Fruit fly (Drosophila melanogaster) whole organism, embryonic: ENCODE results near the gene mRpS18B.
A peak's percentile ranks its signal among the peaks of the same experiment; 100 is the strongest.

Experiments
- ATbp ChIP-seq: fragments of 200-800 bp; sonication (Bioruptor generic); optimal IDR thresholded peaks from 2 replicates; lab custom pipeline; 2017; ENCODE audit warnings: missing biosample characterization, mild to moderate bottlenecking, missing genetic modification characterization, missing genetic modification reagents
- B-H1 ChIP-seq: fragments of 200-800 bp; sonication (Bioruptor generic); IDR thresholded peaks from 3 replicates; pipeline ENCODE4 v1.3.6; 2022; ENCODE audit warnings: missing biosample characterization, missing genetic modification characterization
- Blimp-1 ChIP-seq: fragments of 200-800 bp; sonication (Bioruptor generic); optimal IDR thresholded peaks from 3 replicates; lab custom pipeline; 2018; ENCODE audit warnings: missing biosample characterization, missing genetic modification characterization, mild to moderate bottlenecking, moderate library complexity, missing genetic modification reagents
- CG1024 ChIP-seq: fragments of 200-800 bp; sonication (Bioruptor generic); IDR thresholded peaks from 2 replicates; pipeline ENCODE4 v1.3.6; 2022; ENCODE audit warnings: missing biosample characterization, missing genetic modification characterization
- CG10543 ChIP-seq: fragments of 200-800 bp; sonication (Bioruptor generic); optimal IDR thresholded peaks from 3 replicates; lab custom pipeline; 2017; ENCODE audit warnings: missing biosample characterization, mild to moderate bottlenecking, missing genetic modification characterization, moderate library complexity
- CG10654 ChIP-seq: fragments of 200-800 bp; sonication (Bioruptor generic); optimal IDR thresholded peaks from 2 replicates; lab custom pipeline; 2016; ENCODE audit warnings: missing biosample characterization, missing genetic modification characterization
- CG13296 ChIP-seq: fragments of 200-800 bp; sonication (Bioruptor generic); optimal IDR thresholded peaks from 3 replicates; lab custom pipeline; 2018; ENCODE audit warnings: missing biosample characterization, mild to moderate bottlenecking, missing genetic modification characterization
- CG15011 ChIP-seq: fragments of 200-800 bp; sonication (Bioruptor generic); optimal IDR thresholded peaks from 3 replicates; lab custom pipeline; 2018; ENCODE audit warnings: missing biosample characterization, mild to moderate bottlenecking, missing genetic modification characterization
- CG15601 ChIP-seq: fragments of 200-800 bp; sonication (Bioruptor generic); optimal IDR thresholded peaks from 3 replicates; lab custom pipeline; 2019; ENCODE audit warnings: missing biosample characterization, mild to moderate bottlenecking, missing genetic modification characterization, moderate library complexity
- CG1603 ChIP-seq: fragments of 200-800 bp; sonication (Bioruptor generic); optimal IDR thresholded peaks from 2 replicates; lab custom pipeline; 2019; ENCODE audit warnings: missing biosample characterization, mild to moderate bottlenecking, missing genetic modification characterization, moderate library complexity
- CG18599 ChIP-seq: fragments of 200-800 bp; sonication (Bioruptor generic); optimal IDR thresholded peaks from 3 replicates; lab custom pipeline; 2017; ENCODE audit warnings: missing biosample characterization, missing genetic modification characterization, mild to moderate bottlenecking, moderate library complexity, missing genetic modification reagents
- CG2875 ChIP-seq: fragments of 200-800 bp; sonication (Bioruptor generic); optimal IDR thresholded peaks from 2 replicates; lab custom pipeline; 2017; ENCODE audit warnings: missing biosample characterization, mild to moderate bottlenecking, missing genetic modification characterization, missing genetic modification reagents
- CG31388 ChIP-seq: fragments of 200-800 bp; sonication (Bioruptor generic); optimal IDR thresholded peaks from 2 replicates; lab custom pipeline; 2016; ENCODE audit warnings: missing biosample characterization, missing genetic modification characterization
- CG3281 ChIP-seq: fragments of 200-800 bp; sonication (Bioruptor generic); optimal IDR thresholded peaks from 3 replicates; lab custom pipeline; 2017; ENCODE audit warnings: missing biosample characterization, mild to moderate bottlenecking, missing genetic modification characterization
- CG4328 ChIP-seq: fragments of 200-800 bp; sonication (Bioruptor generic); optimal IDR thresholded peaks from 3 replicates; lab custom pipeline; 2017; ENCODE audit warnings: missing biosample characterization, missing genetic modification reagents, missing genetic modification characterization
- CG4360 ChIP-seq: fragments of 200-800 bp; sonication (Bioruptor generic); IDR thresholded peaks from 2 replicates; pipeline ENCODE4 v1.3.6; 2022; ENCODE audit warnings: missing biosample characterization, missing genetic modification characterization
- CG4730 ChIP-seq: fragments of 200-800 bp; sonication (Bioruptor generic); IDR thresholded peaks from 2 replicates; pipeline ENCODE4 v1.3.6; 2022; ENCODE audit warnings: missing biosample characterization, missing genetic modification characterization
- Dbx ChIP-seq: fragments of 200-800 bp; sonication (Bioruptor generic); IDR thresholded peaks from 3 replicates; pipeline ENCODE4 v1.3.6; 2022; ENCODE audit warnings: missing biosample characterization, missing genetic modification characterization
- Dfd ChIP-seq, 2 experiments: fragments of >200 bp; optimal IDR thresholded peaks; 2 replicates each; lab custom pipeline; 2017; ENCODE audit warnings: missing biosample characterization in 2 of 2, missing genetic modification characterization in 2 of 2
- Dref ChIP-seq: fragments of 200-800 bp; sonication (Bioruptor generic); IDR thresholded peaks from 2 replicates; pipeline ENCODE4 v1.3.6; 2022; ENCODE audit warnings: missing biosample characterization, missing genetic modification characterization
- E2f2 ChIP-seq: fragments of 200-800 bp; sonication (Bioruptor generic); IDR thresholded peaks from 2 replicates; pipeline ENCODE4 v1.3.6; 2022; ENCODE audit warnings: missing biosample characterization, missing genetic modification characterization
- GATAe ChIP-seq: fragments of 200-800 bp; sonication (Bioruptor generic); conservative IDR thresholded peaks from 2 replicates; pipeline ENCODE4 v1.3.6; 2022; ENCODE audit warnings: missing biosample characterization, missing genetic modification characterization
- Gsc ChIP-seq: fragments of 200-800 bp; sonication (Bioruptor generic); IDR thresholded peaks from 2 replicates; pipeline ENCODE4 v1.3.6; 2022; ENCODE audit warnings: missing biosample characterization, missing genetic modification characterization
- Hmr ChIP-seq: fragments of 200-800 bp; sonication (Bioruptor generic); optimal IDR thresholded peaks from 3 replicates; lab custom pipeline; 2017; ENCODE audit warnings: mild to moderate bottlenecking, missing biosample characterization, missing genetic modification reagents, missing genetic modification characterization
- MESR4 ChIP-seq: fragments of 200-800 bp; sonication (Bioruptor generic); optimal IDR thresholded peaks from 2 replicates; lab custom pipeline; 2018; ENCODE audit warnings: missing biosample characterization, mild to moderate bottlenecking, missing genetic modification characterization, moderate library complexity
- Mad ChIP-seq: fragments of 200-800 bp; sonication (Bioruptor generic); optimal IDR thresholded peaks from 2 replicates; lab custom pipeline; 2016; ENCODE audit warnings: missing biosample characterization, missing genetic modification characterization
- Med ChIP-seq: fragments of 200-800 bp; sonication (Bioruptor generic); peaks from one replicate; lab custom pipeline; 2016; ENCODE audit warnings: missing biosample characterization, missing genetic modification characterization, mild to moderate bottlenecking, inconsistent platforms, moderate library complexity
- Nf-YC ChIP-seq: fragments of 200-800 bp; optimal IDR thresholded peaks from 3 replicates; lab custom pipeline; 2019; ENCODE audit warnings: missing biosample characterization, mild to moderate bottlenecking, missing genetic modification characterization, moderate library complexity
- Usf ChIP-seq: fragments of 200-800 bp; sonication (Bioruptor generic); optimal IDR thresholded peaks from 2 replicates; lab custom pipeline; 2017; ENCODE audit warnings: missing genotype, missing biosample characterization, missing genetic modification characterization
- YL-1 ChIP-seq: fragments of 200-800 bp; sonication (Bioruptor generic); optimal IDR thresholded peaks from 3 replicates; lab custom pipeline; 2017; ENCODE audit warnings: missing biosample characterization, mild to moderate bottlenecking, missing genetic modification characterization
- al ChIP-seq: fragments of 200-800 bp; sonication (Bioruptor generic); IDR thresholded peaks from 2 replicates; pipeline ENCODE4 v1.3.6; 2022; ENCODE audit warnings: missing biosample characterization, missing genetic modification characterization
- az2 ChIP-seq: fragments of 200-800 bp; sonication (Bioruptor generic); optimal IDR thresholded peaks from 3 replicates; lab custom pipeline; 2016; ENCODE audit warnings: missing biosample characterization, missing genetic modification characterization
- bbx ChIP-seq: fragments of 200-800 bp; sonication (Bioruptor generic); IDR thresholded peaks from 2 replicates; pipeline ENCODE4 v1.3.6; 2022; ENCODE audit warnings: missing biosample characterization, missing genetic modification characterization; ENCODE audit not compliant: partially characterized antibody
- btn ChIP-seq: fragments of 200-800 bp; sonication (Bioruptor generic); optimal IDR thresholded peaks from 2 replicates; lab custom pipeline; 2016; ENCODE audit warnings: missing biosample characterization, missing genetic modification characterization
- cad ChIP-seq: fragments of >200 bp; optimal IDR thresholded peaks from 2 replicates; lab custom pipeline; 2017; ENCODE audit warnings: missing biosample characterization, missing genetic modification characterization
- cas ChIP-seq: fragments of 200-800 bp; sonication (Bioruptor generic); IDR thresholded peaks from 2 replicates; pipeline ENCODE4 v1.3.6; 2022; ENCODE audit warnings: missing biosample characterization, missing genetic modification characterization
- chif ChIP-seq, 2 experiments: fragments of 200-800 bp; sonication (Bioruptor generic); optimal IDR thresholded peaks; 3 replicates each; lab custom pipeline; 2016; ENCODE audit warnings: missing biosample characterization in 2 of 2, missing genetic modification characterization in 2 of 2
- gfzf ChIP-seq: fragments of 200-800 bp; sonication (Bioruptor generic); optimal IDR thresholded peaks from 2 replicates; lab custom pipeline; 2016; ENCODE audit warnings: missing biosample characterization, mild to moderate bottlenecking, missing genetic modification characterization, moderate library complexity
- grn ChIP-seq: fragments of 200-800 bp; sonication (Bioruptor generic); optimal IDR thresholded peaks from 3 replicates; lab custom pipeline; 2017; ENCODE audit warnings: missing biosample characterization, missing genetic modification characterization
- hbn ChIP-seq: fragments of 200-800 bp; sonication (Bioruptor generic); IDR thresholded peaks from 2 replicates; pipeline ENCODE4 v1.3.6; 2022; ENCODE audit warnings: missing biosample characterization, missing genetic modification characterization; ENCODE audit not compliant: partially characterized antibody
- hth ChIP-seq: fragments of >200 bp; optimal IDR thresholded peaks from 2 replicates; lab custom pipeline; 2017; ENCODE audit warnings: inconsistent platforms
- lab ChIP-seq: fragments of 200-800 bp; sonication (Bioruptor generic); optimal IDR thresholded peaks from 3 replicates; lab custom pipeline; 2017; ENCODE audit warnings: missing biosample characterization, missing genetic modification characterization, mild to moderate bottlenecking, moderate library complexity, missing genetic modification reagents
- lov ChIP-seq, 2 experiments: fragments of 200-800 bp in 1 of 2; fragments of >200 bp in 1 of 2; sonication (Bioruptor generic) in 1 of 2; IDR thresholded peaks in 1 of 2; optimal IDR thresholded peaks in 1 of 2; 2 replicates in 1 of 2; 3 replicates in 1 of 2; pipeline versions ENCODE4 v1.3.6 to Lab custom; 2017 to 2022; ENCODE audit warnings: missing biosample characterization in 1 of 2, missing genetic modification characterization in 1 of 2
- nom ChIP-seq: fragments of 200-800 bp; sonication (Bioruptor generic); optimal IDR thresholded peaks from 2 replicates; lab custom pipeline; 2017; ENCODE audit warnings: missing biosample characterization, missing genetic modification characterization, mild to moderate bottlenecking, moderate library complexity, missing genetic modification reagents
- odd ChIP-seq: fragments of 200-800 bp; sonication (Bioruptor generic); optimal IDR thresholded peaks from 2 replicates; lab custom pipeline; 2017; ENCODE audit warnings: missing biosample characterization, mild to moderate bottlenecking, missing genetic modification characterization
- org-1 ChIP-seq: fragments of 200-800 bp; sonication (Bioruptor generic); optimal IDR thresholded peaks from 2 replicates; lab custom pipeline; 2017; ENCODE audit warnings: missing biosample characterization, missing genetic modification characterization
- scrt ChIP-seq: fragments of 200-800 bp; sonication (Bioruptor generic); optimal IDR thresholded peaks from 2 replicates; lab custom pipeline; 2018; ENCODE audit warnings: missing biosample characterization, mild to moderate bottlenecking, missing genetic modification characterization, moderate library complexity
- sens-2 ChIP-seq: fragments of 200-800 bp; sonication (Bioruptor generic); IDR thresholded peaks from 2 replicates; pipeline ENCODE4 v1.3.6; 2022; ENCODE audit warnings: missing biosample characterization, missing genetic modification characterization

The mRpS18B gene

dm6 chr2L:20077423-20078401 lies 19.3 kb downstream of the mRpS18B start (continued):
- TF ChIP-seq gfzf (GFP tag; lab: Kevin White, UChicago), result no peak
- no peak for TF ChIP-seq YL-1 (GFP tag; lab: Kevin White, UChicago)
- peak; percentile 16 for TF ChIP-seq Hmr (GFP tag; lab: Kevin White, UChicago)
- no peak for TF ChIP-seq az2 (GFP tag; lab: Kevin White, UChicago)
- TF ChIP-seq CG2875 (GFP tag; lab: Kevin White, UChicago), result no peak
- peak; percentile 50 for TF ChIP-seq CG13296 (GFP tag; lab: Kevin White, UChicago)
- TF ChIP-seq CG1603 (tag; lab: Kevin White, UChicago), result no peak
- no peak for TF ChIP-seq al (GFP tag; lab: Robert Waterston, UW)
- TF ChIP-seq hbn (GFP tag; lab: Robert Waterston, UW), result no peak
- TF ChIP-seq Blimp-1 (GFP tag; lab: Kevin White, UChicago), result no peak
- TF ChIP-seq cad (GFP tag; lab: Kevin White, UChicago), result no peak
- no peak for TF ChIP-seq lov (optimal IDR thresholded peaks at IDR 0.05; lab: Kevin White, UChicago)
- no peak for TF ChIP-seq lov (GFP tag; IDR thresholded peaks at IDR 0.05; lab: Robert Waterston, UW)
- peak; percentile 4 for TF ChIP-seq ATbp
- peak; percentile 65 for TF ChIP-seq CG10543 (GFP tag; lab: Kevin White, UChicago)
- TF ChIP-seq chif (GFP tag; optimal IDR thresholded peaks at IDR 0.05; lab: Kevin White, UChicago), result no peak
- TF ChIP-seq GATAe, result peak; percentile 74
- TF ChIP-seq MESR4 (GFP tag; lab: Kevin White, UChicago), result no peak
- no peak for TF ChIP-seq Dfd (GFP tag; optimal IDR thresholded peaks at IDR 0.05; lab: Kevin White, UChicago)
- TF ChIP-seq Mad, result no peak
- TF ChIP-seq Nf-YC (tag; lab: Kevin White, UChicago), result peak; percentile 9
- TF ChIP-seq grn (GFP tag; lab: Kevin White, UChicago), result peak; percentile 95
- TF ChIP-seq CG1024 (GFP tag; lab: Robert Waterston, UW), result no peak
- peak; percentile 27 for TF ChIP-seq odd (GFP tag; lab: Kevin White, UChicago)
- no peak for TF ChIP-seq Gsc (GFP tag; lab: Robert Waterston, UW)
- TF ChIP-seq org-1 (GFP tag; lab: Kevin White, UChicago), result no peak
- TF ChIP-seq CG15011, result peak; percentile 4
- TF ChIP-seq hth (lab: Kevin White, UChicago), result no peak
- TF ChIP-seq CG4360 (GFP tag; lab: Robert Waterston, UW), result no peak
- TF ChIP-seq Usf, result no peak
- peak; percentile 42 for TF ChIP-seq lab (GFP tag; lab: Kevin White, UChicago)
- no peak for TF ChIP-seq CG3281 (GFP tag; lab: Kevin White, UChicago)
- no peak for TF ChIP-seq bbx
- no peak for TF ChIP-seq CG4730 (GFP tag; lab: Robert Waterston, UW)
- no peak for TF ChIP-seq E2f2
- TF ChIP-seq Dbx (GFP tag; lab: Robert Waterston, UW), result no peak
- no peak for TF ChIP-seq nom (GFP tag; lab: Kevin White, UChicago)
- TF ChIP-seq CG15601 (tag; lab: Kevin White, UChicago), result peak; percentile 39
- TF ChIP-seq B-H1 (GFP tag; lab: Robert Waterston, UW), result no peak
- no peak for TF ChIP-seq Dref (GFP tag; lab: Robert Waterston, UW)
- no peak for TF ChIP-seq btn
- TF ChIP-seq Med (GFP tag; lab: Kevin White, UChicago), result peak; percentile 33
- TF ChIP-seq CG18599 (GFP tag; lab: Kevin White, UChicago), result no peak
- TF ChIP-seq CG10654 (GFP tag; lab: Kevin White, UChicago), result no peak
- TF ChIP-seq cas (GFP tag; lab: Robert Waterston, UW), result no peak
- no peak for TF ChIP-seq scrt (GFP tag; lab: Kevin White, UChicago)
- TF ChIP-seq sens-2, result peak; percentile 57
- no peak for TF ChIP-seq CG31388 (GFP tag; lab: Kevin White, UChicago)
- peak; percentile 25 for TF ChIP-seq CG4328 (GFP tag; lab: Kevin White, UChicago)
